Fruit fly (Drosophila melanogaster): Measurements from ENCODE around the gene CG6996.

Gene CG6996

dm6 chr3L:20247513-20248173 is 40.3 kb downstream of the CG6996 start, which contains the start of gene rdgC (continued):
- peak; percentile 89 for TF ChIP-seq sim (GFP tag; IDR thresholded peaks at IDR 0.05)
- peak; percentile 89 for TF ChIP-seq p53 (GFP tag; optimal IDR thresholded peaks at IDR 0.05)
- TF ChIP-seq hb (GFP tag; IDR thresholded peaks at IDR 0.05; ENCODE audit: partially characterized antibody): no peak
- peak; percentile 77 for TF ChIP-seq CG7928 (GFP tag; optimal IDR thresholded peaks at IDR 0.05)
- TF ChIP-seq ara (GFP tag; IDR thresholded peaks at IDR 0.05): peak; percentile 96
- peak; percentile 94 for TF ChIP-seq CG4424 (GFP tag; optimal IDR thresholded peaks at IDR 0.05)
- TF ChIP-seq Sox102F (GFP tag; optimal IDR thresholded peaks at IDR 0.05): peak; percentile 98
- TF ChIP-seq Hr78 (GFP tag; optimal IDR thresholded peaks at IDR 0.05): peak in 1 of 2 experiments; percentile 78
- TF ChIP-seq tup (GFP tag; optimal IDR thresholded peaks at IDR 0.05): peak; percentile 88
- peak; percentile 91 for TF ChIP-seq CG6765 (GFP tag; optimal IDR thresholded peaks at IDR 0.05)
- TF ChIP-seq peb (GFP tag; IDR thresholded peaks at IDR 0.05): peak; percentile 92
- peak; percentile 93 for TF ChIP-seq CG11398 (GFP tag; optimal IDR thresholded peaks at IDR 0.05)
- TF ChIP-seq Dll (GFP tag; IDR thresholded peaks at IDR 0.05; ENCODE audit: partially characterized antibody): no peak
- TF ChIP-seq sob (GFP tag; IDR thresholded peaks at IDR 0.05): peak; percentile 97
- TF ChIP-seq vfl (GFP tag; optimal IDR thresholded peaks at IDR 0.05): peak; percentile 82
- TF ChIP-seq Fer3 (tag; optimal IDR thresholded peaks at IDR 0.05): peak; percentile 97
- TF ChIP-seq stc (GFP tag; IDR thresholded peaks at IDR 0.05): peak; percentile 97
- peak; percentile 96 for TF ChIP-seq CG6689 (GFP tag; IDR thresholded peaks at IDR 0.05)
- peak; percentile 94 for TF ChIP-seq otp (GFP tag; IDR thresholded peaks at IDR 0.05)

All from whole organism, embryonic.